Worm (Caenorhabditis elegans) whole organism, mixed stage, embryonic: ENCODE measurements around the gene Y119D3B.21.

ENCODE experiments used
- bed-3 ChIP-seq: fragments of 200-800 bp; sonication (Bioruptor generic); optimal IDR thresholded peaks from 3 replicates; lab custom pipeline; 2018; ENCODE audit warnings: mild to moderate bottlenecking, missing genetic modification characterization, moderate library complexity, missing compliant biosample characterization
- blmp-1 ChIP-seq: fragments of 150-350 bp; optimal IDR thresholded peaks from 2 replicates; lab custom pipeline; 2014; ENCODE audit warnings: missing biosample characterization, missing genetic modification characterization
- ceh-39 ChIP-seq: fragments of 150-350 bp; optimal IDR thresholded peaks from 2 replicates; lab custom pipeline; 2014; ENCODE audit warnings: missing biosample characterization, missing genetic modification characterization
- ceh-43 ChIP-seq: fragments of 200-800 bp; sonication (Bioruptor generic); optimal IDR thresholded peaks from 2 replicates; lab custom pipeline; 2018; ENCODE audit warnings: mild to moderate bottlenecking, missing genetic modification characterization, moderate library complexity, missing compliant biosample characterization
- ceh-83 ChIP-seq: fragments of 200-800 bp; sonication (Bioruptor generic); optimal IDR thresholded peaks from 2 replicates; lab custom pipeline; 2018; ENCODE audit warnings: mild to moderate bottlenecking, missing genetic modification characterization, missing compliant biosample characterization
- cnd-1 ChIP-seq: fragments of 200-800 bp; sonication (Bioruptor generic); optimal IDR thresholded peaks from 2 replicates; lab custom pipeline; 2018; ENCODE audit warnings: mild to moderate bottlenecking, missing genetic modification characterization, missing compliant biosample characterization
- drap-1 ChIP-seq: fragments of 200-800 bp; sonication (Bioruptor generic); optimal IDR thresholded peaks from 3 replicates; lab custom pipeline; 2018; ENCODE audit warnings: mild to moderate bottlenecking, missing genetic modification characterization, missing compliant biosample characterization
- elt-1 ChIP-seq: sonication (generic microtip); optimal IDR thresholded peaks from 2 replicates; lab custom pipeline; 2017; ENCODE audit warnings: missing genetic modification characterization, mild to moderate bottlenecking, missing compliant biosample characterization, antibody characterized with exemption, moderate library complexity, borderline replicate concordance; ENCODE audit not compliant: insufficient read depth
- elt-3 ChIP-seq: fragments of 150-350 bp; optimal IDR thresholded peaks from 2 replicates; lab custom pipeline; 2014; ENCODE audit warnings: missing biosample characterization, missing genetic modification characterization
- flh-1 ChIP-seq: fragments of 200-800 bp; sonication (Bioruptor generic); optimal IDR thresholded peaks from 2 replicates; lab custom pipeline; 2018; ENCODE audit warnings: mild to moderate bottlenecking, missing genetic modification characterization, moderate library complexity, missing compliant biosample characterization
- ham-2 ChIP-seq: fragments of 200-800 bp; sonication (Bioruptor generic); optimal IDR thresholded peaks from 2 replicates; lab custom pipeline; 2018; ENCODE audit warnings: mild to moderate bottlenecking, missing genetic modification characterization, missing compliant biosample characterization
- hlh-1 ChIP-seq: fragments of 150-350 bp; optimal IDR thresholded peaks from 2 replicates; lab custom pipeline; 2014; ENCODE audit warnings: missing biosample characterization, missing genetic modification reagents, missing genetic modification characterization
- lin-13 ChIP-seq: fragments of 150-350 bp; optimal IDR thresholded peaks from 2 replicates; lab custom pipeline; 2014; ENCODE audit warnings: missing biosample characterization, missing genetic modification characterization
- lsy-2 ChIP-seq: fragments of 150-350 bp; optimal IDR thresholded peaks from 2 replicates; lab custom pipeline; 2014; ENCODE audit warnings: missing biosample characterization, missing genetic modification characterization
- mab-5 ChIP-seq: fragments of 150-350 bp; optimal IDR thresholded peaks from 2 replicates; lab custom pipeline; 2014; ENCODE audit warnings: missing biosample characterization, missing genetic modification characterization
- mep-1 ChIP-seq: fragments of 150-350 bp; optimal IDR thresholded peaks from 2 replicates; lab custom pipeline; 2017; ENCODE audit warnings: missing biosample characterization, missing genetic modification reagents, missing genetic modification characterization, inconsistent platforms
- nhr-12 ChIP-seq: fragments of 150-350 bp; optimal IDR thresholded peaks from 2 replicates; lab custom pipeline; 2014; ENCODE audit warnings: missing biosample characterization, missing genetic modification characterization
- nhr-2 ChIP-seq: fragments of 150-350 bp; optimal IDR thresholded peaks from 2 replicates; lab custom pipeline; 2014; ENCODE audit warnings: missing biosample characterization, missing genetic modification characterization
- nhr-237 ChIP-seq: fragments of 150-350 bp; optimal IDR thresholded peaks from 2 replicates; lab custom pipeline; 2014; ENCODE audit warnings: missing biosample characterization, missing genetic modification characterization
- nhr-28 ChIP-seq: fragments of 150-350 bp; optimal IDR thresholded peaks from 2 replicates; lab custom pipeline; 2014; ENCODE audit warnings: missing biosample characterization, missing genetic modification characterization
- nhr-76 ChIP-seq: sonication (generic microtip); optimal IDR thresholded peaks from 2 replicates; lab custom pipeline; 2017; ENCODE audit warnings: missing biosample characterization, missing genetic modification characterization
- pha-4 ChIP-seq: fragments of 150-350 bp; optimal IDR thresholded peaks from 2 replicates; lab custom pipeline; 2018; ENCODE audit warnings: missing biosample characterization, missing genetic modification reagents, missing genetic modification characterization
- sem-2 ChIP-seq: fragments of 200-800 bp; sonication (Bioruptor generic); optimal IDR thresholded peaks from 2 replicates; lab custom pipeline; 2018; ENCODE audit warnings: mild to moderate bottlenecking, missing genetic modification characterization, missing compliant biosample characterization
- snpc-4 ChIP-seq: fragments of 150-350 bp; optimal IDR thresholded peaks from 2 replicates; lab custom pipeline; 2014; ENCODE audit warnings: missing biosample characterization, missing genetic modification characterization
- sptf-1 ChIP-seq: sonication (generic microtip); optimal IDR thresholded peaks from 2 replicates; lab custom pipeline; 2017; ENCODE audit warnings: mild to moderate bottlenecking, missing genetic modification characterization, moderate library complexity, missing compliant biosample characterization
- tbx-8 ChIP-seq: fragments of 200-800 bp; sonication (Bioruptor generic); optimal IDR thresholded peaks from 2 replicates; lab custom pipeline; 2018; ENCODE audit warnings: mild to moderate bottlenecking, missing genetic modification characterization, moderate library complexity, missing compliant biosample characterization
- unc-120 ChIP-seq: sonication (generic microtip); optimal IDR thresholded peaks from 2 replicates; lab custom pipeline; 2017; ENCODE audit warnings: missing genetic modification characterization, missing compliant biosample characterization; ENCODE audit not compliant: poor library complexity, severe bottlenecking
- unc-39 ChIP-seq: fragments of 150-350 bp; optimal IDR thresholded peaks from 2 replicates; lab custom pipeline; 2014; ENCODE audit warnings: missing biosample characterization, missing genetic modification characterization
- unc-62 ChIP-seq: fragments of 150-350 bp; optimal IDR thresholded peaks from 2 replicates; lab custom pipeline; 2014; ENCODE audit warnings: missing biosample characterization, missing genetic modification reagents, missing genetic modification characterization
- zip-8 ChIP-seq: fragments of 150-350 bp; optimal IDR thresholded peaks from 2 replicates; lab custom pipeline; 2014; ENCODE audit warnings: missing biosample characterization, missing genetic modification characterization

The Y119D3B.21 gene

DNA sequence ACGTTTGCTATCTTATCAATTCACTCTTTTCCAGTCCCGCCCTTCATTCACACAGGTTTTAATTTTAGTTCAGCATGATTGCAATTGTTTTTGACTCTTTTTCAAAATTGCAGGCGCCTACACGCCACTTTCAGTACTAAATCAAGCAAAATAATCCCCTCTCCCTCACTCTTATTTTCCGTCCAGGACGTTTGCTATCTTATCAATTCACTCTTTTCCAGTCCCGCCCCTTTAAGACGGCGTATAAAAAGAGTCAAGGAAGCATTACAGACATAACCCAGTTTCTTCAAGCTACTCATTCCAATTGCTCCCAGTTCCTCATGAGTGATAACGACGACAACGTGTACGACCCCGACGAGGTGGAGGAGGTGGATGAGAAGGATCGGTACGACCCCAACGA is at the start of gene Y119D3B.21:
Y119D3B.21 (plus strand) TSS at position 321 of the 400 bp plus-strand sequence.
- TF ChIP-seq lsy-2, result no peak
- TF ChIP-seq ceh-43 (GFP tag; lab: Kevin White, UChicago), result no peak
- TF ChIP-seq ceh-39, result no peak
- no peak for TF ChIP-seq nhr-2
- TF ChIP-seq pha-4 (tag; lab: Kevin White, UChicago), result no peak
- TF ChIP-seq drap-1, result no peak
- TF ChIP-seq ceh-83 (GFP tag; lab: Kevin White, UChicago), result no peak
- no peak for TF ChIP-seq zip-8 (tag; lab: Kevin White, UChicago)
- no peak for TF ChIP-seq snpc-4 (tag; lab: Kevin White, UChicago)
- TF ChIP-seq ham-2 (GFP tag; lab: Kevin White, UChicago), result no peak
- TF ChIP-seq, all 35 proteins: peak for 0

- TF ChIP-seq blmp-1 (tag; lab: Kevin White, UChicago), result no peak
- no peak for TF ChIP-seq elt-3 (tag; lab: Kevin White, UChicago)
- TF ChIP-seq unc-120 (tag; lab: Kevin White, UChicago), result no peak
- TF ChIP-seq nhr-237 (tag; lab: Kevin White, UChicago), result no peak
- no peak for TF ChIP-seq nhr-28 (tag; lab: Kevin White, UChicago)
- no peak for TF ChIP-seq mab-5 (tag; lab: Kevin White, UChicago)
- TF ChIP-seq unc-39 (tag; lab: Kevin White, UChicago), result no peak
- TF ChIP-seq cnd-1, result no peak
- TF ChIP-seq ceh-39, result no peak
- TF ChIP-seq mep-1 (tag; lab: Kevin White, UChicago), result no peak
- no peak for TF ChIP-seq ham-2 (GFP tag; lab: Kevin White, UChicago)
- no peak for TF ChIP-seq pha-4 (tag; lab: Kevin White, UChicago)
- TF ChIP-seq drap-1, result no peak
- no peak for TF ChIP-seq tbx-8 (GFP tag; lab: Kevin White, UChicago)
Measured at ce11 chrIII:1166388-1166787, 48.4 kb upstream of the Y119D3B.21 start.

DNA sequence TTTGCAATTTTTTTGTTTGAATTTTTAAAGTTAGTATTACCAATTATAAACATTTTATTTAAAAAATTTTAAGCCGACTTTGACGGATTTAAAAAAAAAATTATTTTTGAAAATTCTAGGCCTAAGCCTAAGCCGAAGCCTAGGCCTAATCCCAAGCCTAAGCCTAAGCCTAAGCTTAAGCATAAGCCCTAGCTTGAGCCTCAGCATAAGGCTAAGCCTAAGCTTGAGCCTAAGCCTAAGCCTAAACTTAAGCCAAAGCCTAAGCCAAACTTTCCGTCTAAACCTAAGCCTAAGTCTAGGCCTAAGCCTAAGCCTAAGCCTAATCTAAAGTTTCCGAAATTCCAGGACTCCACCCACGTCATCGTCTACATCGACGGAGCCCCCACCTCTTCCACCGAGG is 45.2 kb upstream of the Y119D3B.21 start:
- TF ChIP-seq lin-13 (no peak), lsy-2 (no peak), ceh-83 (GFP tag; lab: Kevin White, UChicago) (no peak), cnd-1 (no peak), elt-3 (tag; lab: Kevin White, UChicago) (no peak), ceh-43 (GFP tag; lab: Kevin White, UChicago) (no peak), elt-1 (no peak), ceh-39 (no peak), sem-2 (GFP tag; lab: Kevin White, UChicago) (no peak), ham-2 (GFP tag; lab: Kevin White, UChicago) (no peak), nhr-12 (tag; lab: Kevin White, UChicago) (no peak)

ce11 chrIII:1173331-1173730 is 41.5 kb upstream of the Y119D3B.21 start:
- TF ChIP-seq lin-13, result no peak
- TF ChIP-seq zip-8 (tag; lab: Kevin White, UChicago), result no peak

DNA sequence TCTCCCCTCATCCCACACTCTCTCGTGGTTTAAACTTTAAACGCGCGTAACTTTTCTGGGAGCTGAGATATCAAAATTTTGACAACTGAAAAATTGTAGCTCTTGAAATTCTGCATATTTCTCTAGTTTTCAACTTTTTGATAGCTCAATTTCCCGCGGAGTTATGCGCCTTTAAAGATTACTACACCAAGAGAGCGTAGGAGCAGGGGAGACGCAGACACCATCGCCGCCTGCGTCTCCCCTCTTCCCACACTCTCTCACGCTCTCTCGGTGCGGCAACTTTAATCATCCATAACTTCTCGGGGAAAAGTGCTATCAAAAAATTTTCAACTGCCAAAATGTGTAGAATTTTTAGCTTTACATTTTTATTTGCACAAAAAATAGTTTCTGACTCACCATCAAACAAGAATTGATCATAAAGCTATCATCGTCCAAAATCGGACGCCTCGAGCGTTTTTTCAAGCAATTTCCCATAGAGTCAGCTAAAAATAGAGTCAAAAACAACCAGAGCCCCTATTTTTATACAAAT is 38.7 kb upstream of the Y119D3B.21 start, which contains the start of gene eak-3:
eak-3 (minus strand) TSS at position 479 of the 529 bp plus-strand sequence.
- no peak for TF ChIP-seq bed-3

ce11 chrIII:1179006-1179405 is 35.8 kb upstream of the Y119D3B.21 start:
- TF ChIP-seq lsy-2 (no peak), mep-1 (tag; lab: Kevin White, UChicago) (no peak), sptf-1 (no peak), nhr-76 (tag; lab: Kevin White, UChicago) (no peak), blmp-1 (tag; lab: Kevin White, UChicago) (no peak), drap-1 (no peak), nhr-237 (tag; lab: Kevin White, UChicago) (no peak), ceh-83 (GFP tag; lab: Kevin White, UChicago) (no peak), sem-2 (GFP tag; lab: Kevin White, UChicago) (no peak), unc-62 (GFP tag; lab: Kevin White, UChicago) (no peak), flh-1 (no peak), cnd-1 (no peak), hlh-1 (no peak), lin-13 (no peak), unc-120 (tag; lab: Kevin White, UChicago) (no peak), bed-3 (no peak), nhr-12 (tag; lab: Kevin White, UChicago) (no peak)
